Fruit fly (Drosophila melanogaster) whole organism, embryonic: ENCODE measurements around the gene ind.
A peak's percentile ranks its signal among the peaks of the same experiment; 100 is the strongest.

ENCODE experiments used
- CG10147 ChIP-seq: fragments of 200-800 bp; sonication (Bioruptor generic); optimal IDR thresholded peaks from 2 replicates; lab custom pipeline; 2019; ENCODE audit warnings: missing biosample characterization, mild to moderate bottlenecking, missing genetic modification characterization, moderate library complexity
- CG1024 ChIP-seq: fragments of 200-800 bp; sonication (Bioruptor generic); IDR thresholded peaks from 2 replicates; pipeline ENCODE4 v1.3.6; 2022; ENCODE audit warnings: missing biosample characterization, missing genetic modification characterization
- CG10565 ChIP-seq: fragments of 200-800 bp; sonication (Bioruptor generic); optimal IDR thresholded peaks from 3 replicates; lab custom pipeline; 2016; ENCODE audit warnings: missing biosample characterization, mild to moderate bottlenecking, missing genetic modification characterization
- CG15479 ChIP-seq: fragments of 200-800 bp; sonication (Bioruptor generic); optimal IDR thresholded peaks from 3 replicates; lab custom pipeline; 2019; ENCODE audit warnings: missing biosample characterization, mild to moderate bottlenecking, missing genetic modification characterization, moderate library complexity
- CG1603 ChIP-seq: fragments of 200-800 bp; sonication (Bioruptor generic); optimal IDR thresholded peaks from 2 replicates; lab custom pipeline; 2019; ENCODE audit warnings: missing biosample characterization, mild to moderate bottlenecking, missing genetic modification characterization, moderate library complexity
- CG16813 ChIP-seq: fragments of 200-800 bp; sonication (Bioruptor generic); IDR thresholded peaks from 3 replicates; pipeline ENCODE4 v1.3.6; 2022; ENCODE audit warnings: missing biosample characterization, missing genetic modification characterization; ENCODE audit not compliant: partially characterized antibody
- CG17361 ChIP-seq: fragments of 200-800 bp; sonication (Bioruptor generic); IDR thresholded peaks from 3 replicates; pipeline ENCODE4 v1.3.6; 2022; ENCODE audit warnings: missing biosample characterization, missing genetic modification characterization
- CG34376 ChIP-seq: fragments of 200-800 bp; sonication (Bioruptor generic); optimal IDR thresholded peaks from 2 replicates; lab custom pipeline; 2018; ENCODE audit warnings: missing biosample characterization, mild to moderate bottlenecking, missing genetic modification characterization
- CG7987 ChIP-seq: fragments of 200-800 bp; sonication (Bioruptor generic); optimal IDR thresholded peaks from 2 replicates; lab custom pipeline; 2018; ENCODE audit warnings: missing biosample characterization, mild to moderate bottlenecking, missing genetic modification characterization, moderate library complexity
- CTCF ChIP-seq: fragments of 200-800 bp; sonication (Bioruptor generic); optimal IDR thresholded peaks from 2 replicates; lab custom pipeline; 2017; ENCODE audit warnings: missing biosample characterization, mild to moderate bottlenecking, missing genetic modification characterization, moderate library complexity
- CkIIα-i1 ChIP-seq: fragments of 200-800 bp; sonication (Bioruptor generic); IDR thresholded peaks from 2 replicates; pipeline ENCODE4 v1.3.6; 2022; ENCODE audit warnings: missing biosample characterization, missing genetic modification characterization
- D ChIP-seq, 2 experiments: fragments of 200-800 bp in 1 of 2; fragments of >200 bp in 1 of 2; sonication (Bioruptor generic) in 1 of 2; optimal IDR thresholded peaks; 2 replicates in 1 of 2; 3 replicates in 1 of 2; lab custom pipeline; 2017; ENCODE audit warnings: mild to moderate bottlenecking in 1 of 2, missing biosample characterization in 1 of 2, missing genetic modification characterization in 1 of 2, missing genetic modification reagents in 1 of 2
- Dp ChIP-seq: fragments of 200-800 bp; sonication (Bioruptor generic); optimal IDR thresholded peaks from 2 replicates; lab custom pipeline; 2018; ENCODE audit warnings: missing biosample characterization, mild to moderate bottlenecking, missing genetic modification characterization, moderate library complexity
- Hmr ChIP-seq: fragments of 200-800 bp; sonication (Bioruptor generic); optimal IDR thresholded peaks from 3 replicates; lab custom pipeline; 2017; ENCODE audit warnings: mild to moderate bottlenecking, missing biosample characterization, missing genetic modification reagents, missing genetic modification characterization
- Hsf ChIP-seq: fragments of 200-800 bp; sonication (Bioruptor generic); optimal IDR thresholded peaks from 3 replicates; lab custom pipeline; 2016; ENCODE audit warnings: missing biosample characterization, missing genetic modification characterization
- Nf-YB ChIP-seq: fragments of 200-800 bp; sonication (Bioruptor generic); optimal IDR thresholded peaks from 3 replicates; lab custom pipeline; 2019; ENCODE audit warnings: missing biosample characterization, mild to moderate bottlenecking, missing genetic modification characterization, moderate library complexity
- Six4 ChIP-seq: fragments of 200-800 bp; sonication (Bioruptor generic); optimal IDR thresholded peaks from 2 replicates; lab custom pipeline; 2016; ENCODE audit warnings: missing biosample characterization, missing genetic modification characterization
- amos ChIP-seq: fragments of 200-800 bp; sonication (Bioruptor generic); IDR thresholded peaks from 2 replicates; pipeline ENCODE4 v1.3.6; 2022; ENCODE audit warnings: missing biosample characterization, missing genetic modification characterization; ENCODE audit not compliant: partially characterized antibody
- chif ChIP-seq, 2 experiments: fragments of 200-800 bp; sonication (Bioruptor generic); optimal IDR thresholded peaks; 3 replicates each; lab custom pipeline; 2016; ENCODE audit warnings: missing biosample characterization in 2 of 2, missing genetic modification characterization in 2 of 2
- crp ChIP-seq, 2 experiments: fragments of 200-800 bp; sonication (Bioruptor generic); optimal IDR thresholded peaks; 2 replicates in 1 of 2; 3 replicates in 1 of 2; lab custom pipeline; 2017; ENCODE audit warnings: missing biosample characterization in 2 of 2, missing genetic modification characterization in 2 of 2, mild to moderate bottlenecking in 1 of 2, moderate library complexity in 1 of 2
- gsb-n ChIP-seq: fragments of 200-800 bp; sonication (Bioruptor generic); optimal IDR thresholded peaks from 3 replicates; lab custom pipeline; 2018; ENCODE audit warnings: missing biosample characterization, mild to moderate bottlenecking, missing genetic modification characterization
- hb ChIP-seq: fragments of 200-800 bp; sonication (Bioruptor generic); IDR thresholded peaks from 3 replicates; pipeline ENCODE4 v1.3.6; 2022; ENCODE audit warnings: missing biosample characterization, missing genetic modification characterization; ENCODE audit not compliant: partially characterized antibody
- kah ChIP-seq: fragments of 200-800 bp; sonication (Bioruptor generic); optimal IDR thresholded peaks from 2 replicates; lab custom pipeline; 2018; ENCODE audit warnings: missing biosample characterization, mild to moderate bottlenecking, missing genetic modification characterization
- kni ChIP-seq: fragments of 200-800 bp; sonication (Bioruptor generic); optimal IDR thresholded peaks from 3 replicates; lab custom pipeline; 2017; ENCODE audit warnings: mild to moderate bottlenecking, missing biosample characterization, missing genetic modification reagents, missing genetic modification characterization
- mirr ChIP-seq: fragments of 200-800 bp; sonication (Bioruptor generic); optimal IDR thresholded peaks from 3 replicates; lab custom pipeline; 2018; ENCODE audit warnings: missing biosample characterization, mild to moderate bottlenecking, missing genetic modification characterization
- nerfin-1 ChIP-seq: fragments of 200-800 bp; sonication (Bioruptor generic); optimal IDR thresholded peaks from 3 replicates; lab custom pipeline; 2019; ENCODE audit warnings: missing biosample characterization, mild to moderate bottlenecking, missing genetic modification characterization, moderate library complexity
- phol ChIP-seq: fragments of 200-800 bp; sonication (Bioruptor generic); optimal IDR thresholded peaks from 3 replicates; lab custom pipeline; 2018; ENCODE audit warnings: missing biosample characterization, mild to moderate bottlenecking, missing genetic modification characterization, moderate library complexity
- pros ChIP-seq: fragments of 200-800 bp; sonication (Bioruptor generic); optimal IDR thresholded peaks from 3 replicates; lab custom pipeline; 2019; ENCODE audit warnings: missing biosample characterization, mild to moderate bottlenecking, missing genetic modification characterization, moderate library complexity
- sens ChIP-seq: fragments of 200-800 bp; sonication (Bioruptor generic); peaks from one replicate; lab custom pipeline; 2016; ENCODE audit warnings: missing biosample characterization, missing genetic modification characterization
- slbo ChIP-seq: fragments of 200-800 bp; sonication (Bioruptor generic); IDR thresholded peaks from 2 replicates; pipeline ENCODE4 v1.3.6; 2022; ENCODE audit warnings: missing biosample characterization, missing genetic modification characterization
- stwl ChIP-seq: fragments of 200-800 bp; sonication (Bioruptor generic); optimal IDR thresholded peaks from 3 replicates; lab custom pipeline; 2018; ENCODE audit warnings: missing biosample characterization, mild to moderate bottlenecking, missing genetic modification characterization, moderate library complexity
- tll ChIP-seq, 2 experiments: fragments of 200-800 bp in 1 of 2; fragments of >200 bp in 1 of 2; sonication (Bioruptor generic) in 1 of 2; optimal IDR thresholded peaks; 2 replicates each; lab custom pipeline; 2017 to 2019; ENCODE audit warnings: missing biosample characterization in 2 of 2, missing genetic modification characterization in 2 of 2, mild to moderate bottlenecking in 1 of 2, moderate library complexity in 1 of 2
- yki ChIP-seq: fragments of >200 bp; optimal IDR thresholded peaks from 3 replicates; lab custom pipeline; 2018
- zen ChIP-seq: fragments of 200-800 bp; sonication (Bioruptor generic); optimal IDR thresholded peaks from 3 replicates; lab custom pipeline; 2018; ENCODE audit warnings: missing biosample characterization, mild to moderate bottlenecking, missing genetic modification characterization, moderate library complexity

The ind gene

DNA sequence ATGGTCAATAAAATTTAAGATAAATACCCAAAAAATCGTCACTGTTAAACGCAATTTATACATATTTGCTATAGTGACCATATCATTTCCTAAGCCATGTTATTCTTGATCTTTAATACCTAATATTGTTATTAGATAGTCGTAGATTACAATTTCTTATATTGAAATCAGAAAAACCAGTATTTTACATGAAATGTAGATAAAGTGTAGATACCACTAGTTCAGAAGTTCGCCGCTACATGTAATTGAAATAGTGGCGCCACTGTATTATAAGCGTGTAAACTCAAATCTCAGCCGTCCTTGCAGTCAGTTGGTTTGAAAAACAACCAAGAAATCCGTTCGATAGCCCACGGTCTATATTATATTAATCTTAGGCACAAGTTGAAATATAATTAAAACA lies 4.4 kb upstream of the ind start (continued):
- TF ChIP-seq Six4, result no peak
- no peak for TF ChIP-seq CG7987 (GFP tag; lab: Kevin White, UChicago)
- peak; percentile 23; the same call in 1 of the 2 replicates for TF ChIP-seq slbo (GFP tag; lab: Robert Waterston, UW)
- peak; percentile 57 for TF ChIP-seq stwl (tag; lab: Kevin White, UChicago)
- TF ChIP-seq CG16813 (GFP tag; lab: Robert Waterston, UW), result peak; percentile 66
- peak; percentile 94 for TF ChIP-seq CTCF (GFP tag; lab: Kevin White, UChicago)
- peak; percentile 15 for TF ChIP-seq CG1603 (tag; lab: Kevin White, UChicago)
- peak; percentile 2; the same call in 1 of the 2 replicates for TF ChIP-seq CG1024 (GFP tag; lab: Robert Waterston, UW)
- peak; percentile 11 for TF ChIP-seq Dp (GFP tag; lab: Kevin White, UChicago)
- peak; percentile 43 for TF ChIP-seq zen (tag; lab: Kevin White, UChicago)
- no peak for TF ChIP-seq crp (GFP tag; optimal IDR thresholded peaks at IDR 0.05; lab: Kevin White, UChicago)
- TF ChIP-seq amos (GFP tag; lab: Robert Waterston, UW), result peak; percentile 73
- peak; percentile 28 for TF ChIP-seq Hsf (GFP tag; lab: Kevin White, UChicago)
- no peak for TF ChIP-seq kah (GFP tag; lab: Kevin White, UChicago)
- no peak for TF ChIP-seq phol (tag; lab: Kevin White, UChicago)
- peak; percentile 84 for TF ChIP-seq sens (GFP tag; lab: Kevin White, UChicago)

DNA sequence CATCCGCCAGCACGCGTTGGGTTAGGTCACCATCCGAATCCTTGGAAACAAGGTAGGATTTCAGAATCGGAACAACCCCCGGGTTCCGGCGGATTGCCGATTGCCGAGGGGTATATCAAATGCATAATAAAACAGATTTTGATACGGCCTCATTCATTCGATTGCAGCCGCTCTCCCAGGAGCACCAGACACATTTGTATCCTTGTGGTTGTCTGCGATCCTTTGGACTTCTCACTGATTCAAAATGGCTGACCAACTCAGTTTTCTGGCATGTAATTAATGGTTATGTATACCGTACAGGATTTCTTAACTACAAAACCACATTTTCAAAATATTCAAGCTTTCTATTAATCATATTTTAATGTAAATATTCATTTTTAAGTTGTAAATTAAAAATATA lies 3.9 kb upstream of the ind start:
- TF ChIP-seq gsb-n (tag; lab: Kevin White, UChicago) (peak; percentile 56), chif (GFP tag; optimal IDR thresholded peaks at IDR 0.05; lab: Kevin White, UChicago) (no peak), CG10147 (GFP tag; lab: Kevin White, UChicago) (no peak), CG15479 (GFP tag; lab: Kevin White, UChicago) (no peak), kni (GFP tag; lab: Kevin White, UChicago) (peak; percentile 31), mirr (GFP tag; lab: Kevin White, UChicago) (no peak), CG16813 (GFP tag; lab: Robert Waterston, UW) (no peak), pros (GFP tag; lab: Kevin White, UChicago) (peak; percentile 91), Hmr (GFP tag; lab: Kevin White, UChicago) (no peak), phol (tag; lab: Kevin White, UChicago) (peak; percentile 3), nerfin-1 (tag; lab: Kevin White, UChicago) (peak; percentile 28), CG17361 (no peak), CG10565 (GFP tag; lab: Kevin White, UChicago) (no peak), Nf-YB (GFP tag; lab: Kevin White, UChicago) (peak; percentile 45), CkIIα-i1 (no peak)

DNA sequence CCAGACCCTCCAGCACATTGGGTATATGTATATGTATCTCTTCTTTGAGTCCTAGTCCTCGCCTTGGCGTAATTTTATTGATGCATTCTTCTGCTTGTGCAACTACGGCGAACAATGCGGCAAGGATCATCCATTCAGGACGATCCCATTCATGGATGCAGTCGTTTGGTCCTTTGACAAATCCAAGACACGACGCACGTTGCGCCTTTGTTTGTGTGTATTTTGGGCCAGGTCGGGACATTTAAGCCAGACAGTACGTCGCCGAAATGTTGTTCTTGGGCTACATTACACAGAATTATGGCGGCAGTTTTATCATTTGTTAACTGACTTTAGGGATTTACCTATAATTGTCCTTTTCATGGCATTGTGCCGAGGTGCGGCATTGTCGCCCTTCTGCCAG lies 1.4 kb upstream of the ind start:
- TF ChIP-seq D (optimal IDR thresholded peaks at IDR 0.05; lab: Kevin White, UChicago) (peak; percentile 98), D (GFP tag; optimal IDR thresholded peaks at IDR 0.05; lab: Kevin White, UChicago) (no peak), hb (GFP tag; lab: Robert Waterston, UW) (0 out of 3 replicates have a peak, but pooled peaks have one; percentile 52), CG34376 (GFP tag; lab: Kevin White, UChicago) (no peak), CG15479 (GFP tag; lab: Kevin White, UChicago) (peak; percentile 73), tll (GFP tag; optimal IDR thresholded peaks at IDR 0.05; lab: Kevin White, UChicago) (peak in 1 of 2 experiments; percentile 92), zen (tag; lab: Kevin White, UChicago) (peak; percentile 63), yki (no peak)
- TF ChIP-seq, all 482 proteins: peak for 5
